Fruit fly (Drosophila melanogaster): Measurements from ENCODE around the gene LanA.

LanA gene

DNA sequence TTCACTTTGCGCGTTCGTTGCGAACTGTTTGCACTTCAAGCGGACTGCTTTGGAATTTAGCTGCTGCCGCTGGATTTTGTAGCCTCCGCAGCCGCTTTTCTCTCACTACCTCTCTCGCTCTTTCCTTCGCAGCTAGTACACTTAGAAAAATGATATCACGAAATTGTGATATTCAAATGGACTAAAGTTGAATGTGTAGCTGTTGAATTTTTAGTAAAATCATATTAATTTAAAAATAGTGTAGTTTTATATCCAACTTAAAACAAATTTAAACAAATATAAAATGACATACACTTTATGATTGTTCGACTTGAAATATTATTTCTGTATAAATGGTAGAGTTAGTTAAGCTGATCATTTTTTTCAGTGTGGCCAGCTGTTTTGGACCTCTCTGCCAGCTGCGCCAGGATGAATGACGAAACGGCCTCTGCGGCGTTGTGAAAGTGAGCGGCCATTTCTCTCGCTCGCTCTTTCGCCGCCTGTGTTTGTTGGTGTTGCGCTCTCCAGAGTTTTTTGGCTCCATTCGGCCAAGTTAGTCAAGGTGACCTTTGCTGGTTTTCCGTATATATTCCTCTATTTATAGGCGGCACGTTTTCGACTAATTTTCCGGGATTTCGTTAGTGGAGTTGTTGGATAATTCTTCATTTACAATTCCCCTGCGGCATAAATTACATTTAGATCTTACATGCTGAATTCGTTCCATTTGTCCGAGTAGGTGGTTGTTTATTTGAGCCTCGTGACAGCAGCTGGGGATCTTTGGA is 45.0 kb upstream of the LanA start, which contains the start of gene Ldh (continued):
- TF ChIP-seq Lpt (GFP tag; optimal IDR thresholded peaks at IDR 0.05) = no peak
- TF ChIP-seq salm (tag; optimal IDR thresholded peaks at IDR 0.05) = peak; percentile 94
- peak; percentile 94 for TF ChIP-seq CG4424 (GFP tag; optimal IDR thresholded peaks at IDR 0.05)
- TF ChIP-seq vnd (GFP tag; IDR thresholded peaks at IDR 0.05; ENCODE audit: partially characterized antibody) = no peak
- peak; percentile 70; the same call in 1 of the 2 replicates for TF ChIP-seq toy (GFP tag; IDR thresholded peaks at IDR 0.05)
- peak; percentile 84 for TF ChIP-seq ap (GFP tag; IDR thresholded peaks at IDR 0.05)
- peak; percentile 95 for TF ChIP-seq fd96Cb (tag; optimal IDR thresholded peaks at IDR 0.05)
- peak; percentile 92 for TF ChIP-seq CG12219 (GFP tag; optimal IDR thresholded peaks at IDR 0.05)
- peak; percentile 92 for TF ChIP-seq CG7372 (GFP tag; IDR thresholded peaks at IDR 0.05)
- TF ChIP-seq CG10543 (GFP tag; optimal IDR thresholded peaks at IDR 0.05) = peak; percentile 96
- TF ChIP-seq ase (GFP tag; IDR thresholded peaks at IDR 0.05) = peak; percentile 81
- no peak for TF ChIP-seq zen2 (GFP tag; IDR thresholded peaks at IDR 0.05; ENCODE audit: partially characterized antibody)
- peak; percentile 94 for TF ChIP-seq sqz (GFP tag; optimal IDR thresholded peaks at IDR 0.05)
- TF ChIP-seq unc-4 (GFP tag; IDR thresholded peaks at IDR 0.05; ENCODE audit: partially characterized antibody) = no peak
- TF ChIP-seq CG9727 (GFP tag; optimal IDR thresholded peaks at IDR 0.05) = peak; percentile 99
- peak in 1 of 3 experiments; percentile 94 for TF ChIP-seq Stat92E (GFP tag; optimal IDR thresholded peaks at IDR 0.05)
- TF ChIP-seq Six4 (GFP tag; optimal IDR thresholded peaks at IDR 0.05) = peak; percentile 96
- peak; percentile 90 for TF ChIP-seq CG15479 (GFP tag; optimal IDR thresholded peaks at IDR 0.05)
- TF ChIP-seq slou (GFP tag; optimal IDR thresholded peaks at IDR 0.05) = peak; percentile 91
- TF ChIP-seq CG10431 (GFP tag; optimal IDR thresholded peaks at IDR 0.05) = peak; percentile 90
- peak; percentile 83 for TF ChIP-seq CG4617 (GFP tag; optimal IDR thresholded peaks at IDR 0.05; ENCODE audit: borderline replicate concordance)
- TF ChIP-seq CG12071 (GFP tag; optimal IDR thresholded peaks at IDR 0.05) = peak; percentile 89
- TF ChIP-seq GATAe (GFP tag; conservative IDR thresholded peaks at IDR 0.05) = 0 out of 2 replicates have a peak, but pooled peaks have one; percentile 27
- peak; percentile 95 for TF ChIP-seq CG10267 (tag; optimal IDR thresholded peaks at IDR 0.05)
- TF ChIP-seq CG4360 (GFP tag; IDR thresholded peaks at IDR 0.05) = peak; percentile 65
- TF ChIP-seq CG10274 (GFP tag; optimal IDR thresholded peaks at IDR 0.05) = peak; percentile 76
- peak; percentile 87 for TF ChIP-seq Aef1 (GFP tag; IDR thresholded peaks at IDR 0.05)
- no peak for TF ChIP-seq CG14860 (GFP tag; IDR thresholded peaks at IDR 0.05; ENCODE audit: partially characterized antibody)
- peak; percentile 81 for TF ChIP-seq H15 (GFP tag; IDR thresholded peaks at IDR 0.05)
- TF ChIP-seq sna (GFP tag; IDR thresholded peaks at IDR 0.05; ENCODE audit: partially characterized antibody) = no peak
- TF ChIP-seq Drgx (GFP tag; IDR thresholded peaks at IDR 0.05) = peak; percentile 92
- TF ChIP-seq tgo (GFP tag; IDR thresholded peaks at IDR 0.05) = peak; percentile 93
- peak; percentile 96 for TF ChIP-seq CG15601 (tag; optimal IDR thresholded peaks at IDR 0.05)
- TF ChIP-seq pzg (GFP tag; optimal IDR thresholded peaks at IDR 0.05) = no peak
- no peak for TF ChIP-seq pan (optimal IDR thresholded peaks at IDR 0.05)
- peak in 1 of 2 experiments; percentile 92 for TF ChIP-seq pan (GFP tag; optimal IDR thresholded peaks at IDR 0.05 in 1 of 2, IDR thresholded peaks at IDR 0.05 in 1 of 2)
- peak; percentile 93 for TF ChIP-seq lbe (GFP tag; optimal IDR thresholded peaks at IDR 0.05)
- TF ChIP-seq CG7987 (GFP tag; optimal IDR thresholded peaks at IDR 0.05) = peak; percentile 78
- TF ChIP-seq CG18619 (GFP tag; optimal IDR thresholded peaks at IDR 0.05) = peak; percentile 96
- TF ChIP-seq CG13775 (GFP tag; optimal IDR thresholded peaks at IDR 0.05) = peak; percentile 95
- TF ChIP-seq br (optimal IDR thresholded peaks at IDR 0.05) = no peak
- peak; percentile 93 for TF ChIP-seq CG17359 (tag; optimal IDR thresholded peaks at IDR 0.05)
- TF ChIP-seq pfk (GFP tag; optimal IDR thresholded peaks at IDR 0.05) = peak; percentile 33
- TF ChIP-seq Nf-YB (GFP tag; optimal IDR thresholded peaks at IDR 0.05) = peak; percentile 88
- TF ChIP-seq oc (tag; optimal IDR thresholded peaks at IDR 0.05) = peak; percentile 96
- TF ChIP-seq gcm2 (GFP tag; optimal IDR thresholded peaks at IDR 0.05) = peak; percentile 59
- peak; percentile 68 for TF ChIP-seq CG10321 (GFP tag; IDR thresholded peaks at IDR 0.05)
- TF ChIP-seq Hey (tag; optimal IDR thresholded peaks at IDR 0.05) = peak; percentile 68
- TF ChIP-seq trh (GFP tag; optimal IDR thresholded peaks at IDR 0.05) = peak; percentile 82
